Worm (Caenorhabditis elegans) whole organism, L3 larva: Measurements from ENCODE around the gene uig-1.
A peak's percentile ranks its signal among the peaks of the same experiment; 100 is the strongest.

ENCODE experiments used
- R02D3.7 ChIP-seq: fragments of 150-350 bp; optimal IDR thresholded peaks from 2 replicates; lab custom pipeline; 2014; ENCODE audit warnings: missing biosample characterization, missing genetic modification characterization
- ZK546.5 ChIP-seq: sonication (generic microtip); optimal IDR thresholded peaks from 2 replicates; lab custom pipeline; 2017; ENCODE audit warnings: missing biosample characterization, missing genetic modification characterization
- aly-2 ChIP-seq: fragments of 150-350 bp; optimal IDR thresholded peaks from 2 replicates; lab custom pipeline; 2014; ENCODE audit warnings: missing biosample characterization, missing genetic modification characterization
- ama-1 ChIP-seq: fragments of 150-350 bp; optimal IDR thresholded peaks from 2 replicates; lab custom pipeline; 2018
- ceh-16 ChIP-seq: sonication (generic microtip); optimal IDR thresholded peaks from 2 replicates; lab custom pipeline; 2017; ENCODE audit warnings: missing biosample characterization, missing genetic modification characterization
- ceh-28 ChIP-seq: fragments of 150-350 bp; optimal IDR thresholded peaks from 2 replicates; lab custom pipeline; 2014; ENCODE audit warnings: missing biosample characterization, missing genetic modification reagents, missing genetic modification characterization
- ceh-82 ChIP-seq: fragments of 150-350 bp; optimal IDR thresholded peaks from 2 replicates; lab custom pipeline; 2014; ENCODE audit warnings: missing biosample characterization, missing genetic modification characterization
- daf-12 ChIP-seq: fragments of 150-350 bp; optimal IDR thresholded peaks from 2 replicates; lab custom pipeline; 2014; ENCODE audit warnings: missing biosample characterization, missing genetic modification reagents, missing genetic modification characterization
- egl-27 ChIP-seq: sonication (generic microtip); optimal IDR thresholded peaks from 4 replicates; lab custom pipeline; 2017; ENCODE audit warnings: missing biosample characterization, missing genetic modification reagents, missing genetic modification characterization
- egl-5 ChIP-seq: fragments of 150-350 bp; optimal IDR thresholded peaks from 2 replicates; lab custom pipeline; 2017; ENCODE audit warnings: missing biosample characterization, missing genetic modification reagents, missing genetic modification characterization, inconsistent platforms
- elt-1 ChIP-seq: fragments of 150-350 bp; optimal IDR thresholded peaks from 2 replicates; lab custom pipeline; 2014; ENCODE audit warnings: missing biosample characterization, missing genetic modification characterization
- elt-2 ChIP-seq: sonication (generic microtip); optimal IDR thresholded peaks from 2 replicates; lab custom pipeline; 2016; ENCODE audit warnings: missing genetic modification reagents, mild to moderate bottlenecking, missing genetic modification characterization, missing compliant biosample characterization
- elt-3 ChIP-seq, 3 experiments: fragments of 150-350 bp in 1 of 3; sonication (generic microtip) in 2 of 3; optimal IDR thresholded peaks; 2 replicates in 2 of 3; 4 replicates in 1 of 3; lab custom pipeline; 2014 to 2017; ENCODE audit warnings: missing biosample characterization in 3 of 3, missing genetic modification characterization in 3 of 3
- eor-1 ChIP-seq, 2 experiments: fragments of 150-350 bp; optimal IDR thresholded peaks; 2 replicates each; lab custom pipeline; 2014 to 2018; ENCODE audit warnings: missing biosample characterization in 2 of 2, missing genetic modification characterization in 2 of 2
- fkh-10 ChIP-seq: sonication (generic microtip); optimal IDR thresholded peaks from 2 replicates; lab custom pipeline; 2017; ENCODE audit warnings: missing biosample characterization, missing genetic modification reagents, missing genetic modification characterization
- fkh-2 ChIP-seq: fragments of 150-350 bp; optimal IDR thresholded peaks from 2 replicates; lab custom pipeline; 2014; ENCODE audit warnings: missing biosample characterization, missing genetic modification reagents, missing genetic modification characterization
- fos-1 ChIP-seq: fragments of 150-350 bp; optimal IDR thresholded peaks from 2 replicates; lab custom pipeline; 2014; ENCODE audit warnings: missing biosample characterization, missing genetic modification characterization
- hmg-11 ChIP-seq: sonication (generic microtip); optimal IDR thresholded peaks from 2 replicates; lab custom pipeline; 2016; ENCODE audit warnings: missing genetic modification characterization, missing compliant biosample characterization
- jun-1 ChIP-seq: fragments of 150-350 bp; optimal IDR thresholded peaks from 2 replicates; lab custom pipeline; 2014; ENCODE audit warnings: missing biosample characterization, missing genetic modification reagents, missing genetic modification characterization
- lin-15B ChIP-seq: fragments of 150-350 bp; optimal IDR thresholded peaks from 2 replicates; lab custom pipeline; 2014; ENCODE audit warnings: missing biosample characterization, missing genetic modification characterization
- lin-39 ChIP-seq: fragments of 150-350 bp; optimal IDR thresholded peaks from 2 replicates; lab custom pipeline; 2018; ENCODE audit warnings: missing biosample characterization, missing genetic modification reagents, missing genetic modification characterization
- lsy-12 ChIP-seq: sonication (generic microtip); optimal IDR thresholded peaks from 2 replicates; lab custom pipeline; 2016; ENCODE audit warnings: mild to moderate bottlenecking, missing genetic modification characterization, missing compliant biosample characterization
- mml-1 ChIP-seq: fragments of 150-350 bp; sonication (generic microtip); optimal IDR thresholded peaks from 3 replicates; lab custom pipeline; 2014; ENCODE audit warnings: missing biosample characterization, missing genetic modification characterization
- nfya-1 ChIP-seq: sonication (generic microtip); optimal IDR thresholded peaks from 2 replicates; lab custom pipeline; 2017; ENCODE audit warnings: missing genetic modification characterization, mild to moderate bottlenecking, missing compliant biosample characterization, antibody characterized with exemption, moderate library complexity; ENCODE audit not compliant: insufficient read depth
- nhr-11 ChIP-seq: fragments of 150-350 bp; optimal IDR thresholded peaks from 2 replicates; lab custom pipeline; 2014; ENCODE audit warnings: missing biosample characterization, missing genetic modification characterization
- nhr-12 ChIP-seq: fragments of 150-350 bp; optimal IDR thresholded peaks from 2 replicates; lab custom pipeline; 2014; ENCODE audit warnings: missing biosample characterization, missing genetic modification characterization
- nhr-23 ChIP-seq: fragments of 150-350 bp; optimal IDR thresholded peaks from 2 replicates; lab custom pipeline; 2014; ENCODE audit warnings: missing biosample characterization, missing genetic modification reagents, missing genetic modification characterization
- nhr-237 ChIP-seq: fragments of 150-350 bp; optimal IDR thresholded peaks from 2 replicates; lab custom pipeline; 2014; ENCODE audit warnings: missing biosample characterization, missing genetic modification characterization
- nhr-25 ChIP-seq: sonication (generic microtip); optimal IDR thresholded peaks from 2 replicates; lab custom pipeline; 2017; ENCODE audit warnings: missing biosample characterization, missing genetic modification characterization
- nhr-28 ChIP-seq: fragments of 150-350 bp; optimal IDR thresholded peaks from 2 replicates; lab custom pipeline; 2014; ENCODE audit warnings: missing biosample characterization, missing genetic modification characterization
- nhr-67 ChIP-seq: fragments of 150-350 bp; optimal IDR thresholded peaks from 2 replicates; lab custom pipeline; 2014; ENCODE audit warnings: missing biosample characterization, missing genetic modification characterization
- nhr-76 ChIP-seq: fragments of 150-350 bp; sonication (generic microtip); optimal IDR thresholded peaks from 5 replicates; lab custom pipeline; 2014; ENCODE audit warnings: missing biosample characterization, missing genetic modification characterization
- pha-4 ChIP-seq: fragments of 150-350 bp; optimal IDR thresholded peaks from 2 replicates; lab custom pipeline; 2014; ENCODE audit warnings: missing biosample characterization, missing genetic modification reagents, missing genetic modification characterization
- pqm-1 ChIP-seq: fragments of 150-350 bp; optimal IDR thresholded peaks from 2 replicates; lab custom pipeline; 2017; ENCODE audit warnings: missing biosample characterization, missing genetic modification characterization, inconsistent platforms
- sea-2 ChIP-seq: fragments of 150-350 bp; sonication (generic microtip); optimal IDR thresholded peaks from 4 replicates; lab custom pipeline; 2014; ENCODE audit warnings: missing biosample characterization, missing genetic modification reagents, missing genetic modification characterization
- skn-1 ChIP-seq: fragments of 150-350 bp; optimal IDR thresholded peaks from 2 replicates; lab custom pipeline; 2014; ENCODE audit warnings: missing biosample characterization, missing genetic modification characterization
- snpc-4 ChIP-seq: fragments of 150-350 bp; optimal IDR thresholded peaks from 2 replicates; lab custom pipeline; 2014; ENCODE audit warnings: missing biosample characterization, missing genetic modification characterization
- tbx-2 ChIP-seq: sonication (generic microtip); optimal IDR thresholded peaks from 2 replicates; lab custom pipeline; 2016; ENCODE audit warnings: mild to moderate bottlenecking, missing genetic modification characterization, missing compliant biosample characterization
- unc-39 ChIP-seq: sonication (generic microtip); optimal IDR thresholded peaks from 4 replicates; lab custom pipeline; 2017; ENCODE audit warnings: missing biosample characterization, missing genetic modification characterization
- unc-62 ChIP-seq: fragments of 150-350 bp; sonication (generic microtip); optimal IDR thresholded peaks from 4 replicates; lab custom pipeline; 2014; ENCODE audit warnings: missing biosample characterization, missing genetic modification reagents, missing genetic modification characterization
- zag-1 ChIP-seq: fragments of 150-350 bp; optimal IDR thresholded peaks from 2 replicates; lab custom pipeline; 2014; ENCODE audit warnings: missing biosample characterization, missing genetic modification characterization
- ztf-4 ChIP-seq: fragments of 150-350 bp; optimal IDR thresholded peaks from 2 replicates; lab custom pipeline; 2014; ENCODE audit warnings: missing biosample characterization, missing genetic modification characterization

Gene uig-1

DNA sequence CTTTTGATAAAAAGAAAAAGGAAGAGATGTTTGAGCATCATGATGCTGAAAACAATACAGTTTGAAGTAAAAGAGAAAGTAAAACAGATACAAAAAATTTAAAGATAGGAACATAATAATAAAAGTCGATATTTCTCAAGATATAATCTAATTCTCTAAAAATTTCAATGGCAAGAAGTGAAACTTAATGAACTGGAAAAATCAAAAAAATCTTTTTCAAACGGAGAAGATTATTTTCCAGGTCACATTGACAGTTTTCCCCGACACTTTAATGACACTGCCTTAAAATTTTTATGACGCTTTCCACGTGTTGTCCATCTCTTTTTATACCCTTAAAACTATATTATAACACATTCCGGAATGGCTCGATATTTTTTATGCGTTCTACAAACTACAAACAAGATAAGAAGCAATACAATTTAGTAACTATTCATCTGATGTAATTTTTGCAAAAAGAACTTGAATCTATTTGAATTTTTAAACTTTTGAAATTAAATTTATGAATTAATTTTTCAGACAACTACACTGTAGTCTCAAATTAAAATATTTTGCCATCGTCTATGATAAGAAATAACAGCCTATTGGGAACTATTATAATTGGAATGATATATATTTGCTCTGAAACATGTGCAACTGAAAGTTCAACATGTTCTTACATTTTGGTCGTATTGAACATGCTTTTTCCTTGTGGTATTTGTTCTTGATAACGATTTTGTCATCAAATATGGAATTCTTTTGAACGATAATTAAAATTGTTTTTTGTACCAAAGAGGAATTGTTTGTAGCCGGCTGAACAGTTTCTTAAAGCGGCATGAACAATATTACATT lies 29.4 kb upstream of the uig-1 start, which contains the start of gene C50B6.7:
C50B6.7 (minus strand) TSS at position 51 of the 828 bp plus-strand sequence.
- TF ChIP-seq ceh-28: no peak
- TF ChIP-seq pqm-1 (tag; lab: Kevin White, UChicago): peak; percentile 75
- TF ChIP-seq elt-2: peak; percentile 58

- TF ChIP-seq unc-39 (tag; lab: Kevin White, UChicago) (no peak), egl-27 (tag; lab: Kevin White, UChicago) (no peak), aly-2 (tag; lab: Kevin White, UChicago) (no peak)
- TF ChIP-seq, all 47 proteins: peak for 0
Observed at ce11 chrV:13320676-13321075, 24.9 kb upstream of the uig-1 start, which contains the start of gene srh-15. srh-15 (plus strand) TSS chrV:13320976.

- no peak for TF ChIP-seq R02D3.7 (tag; lab: Kevin White, UChicago)
- TF ChIP-seq nhr-11: no peak
- no peak for TF ChIP-seq jun-1
- TF ChIP-seq snpc-4 (tag; lab: Kevin White, UChicago): no peak
- TF ChIP-seq ztf-4: no peak
- TF ChIP-seq pha-4 (tag; lab: Kevin White, UChicago): no peak
- peak; percentile 10 for TF ChIP-seq nhr-25 (tag; lab: Kevin White, UChicago)
- no peak for TF ChIP-seq ceh-16 (tag; lab: Kevin White, UChicago)
- no peak for TF ChIP-seq zag-1 (tag; lab: Kevin White, UChicago)
Observed at ce11 chrV:13317911-13318502, 22.2 kb upstream of the uig-1 start, which contains the start of the genes col-161 and srh-18. col-161 (minus strand) TSS chrV:13318011. srh-18 (plus strand) TSS chrV:13318452.

ce11 chrV:13313045-13313623 lies 17.4 kb upstream of the uig-1 start, which contains the start of gene C50B6.3:
C50B6.3 (plus strand) TSS chrV:13313573.
- TF ChIP-seq fos-1 (tag; lab: Kevin White, UChicago) (no peak), ztf-4 (no peak), egl-5 (tag; lab: Kevin White, UChicago) (peak; percentile 68), nhr-237 (tag; lab: Kevin White, UChicago) (no peak), hmg-11 (tag; lab: Kevin White, UChicago) (peak; percentile 28), elt-3 (tag; optimal IDR thresholded peaks at IDR 0.05; lab: Kevin White, UChicago) (no peak), nhr-76 (tag; lab: Kevin White, UChicago) (no peak), nhr-28 (tag; lab: Kevin White, UChicago) (no peak), ceh-16 (tag; lab: Kevin White, UChicago) (no peak), ZK546.5 (tag; lab: Kevin White, UChicago) (no peak), elt-2 (peak; percentile 14), skn-1 (tag; lab: Kevin White, UChicago) (peak; percentile 2), unc-62 (GFP tag; lab: Kevin White, UChicago) (no peak), ceh-28 (peak; percentile 53), mml-1 (tag; lab: Kevin White, UChicago) (no peak), nfya-1 (peak; percentile 78), aly-2 (tag; lab: Kevin White, UChicago) (no peak), nhr-23 (tag; lab: Kevin White, UChicago) (peak; percentile 90), fkh-10 (GFP tag; lab: Kevin White, UChicago) (no peak), daf-12 (no peak), lin-39 (tag; lab: Kevin White, UChicago) (peak; percentile 75), pha-4 (tag; lab: Kevin White, UChicago) (peak; percentile 83), lsy-12 (peak; percentile 82), lin-15B (tag; lab: Kevin White, UChicago) (peak; percentile 94), zag-1 (tag; lab: Kevin White, UChicago) (no peak), pqm-1 (tag; lab: Kevin White, UChicago) (peak; percentile 19), nhr-12 (tag; lab: Kevin White, UChicago) (no peak), jun-1 (peak; percentile 52), ama-1 (no peak), nhr-67 (tag; lab: Kevin White, UChicago) (no peak), eor-1 (tag; optimal IDR thresholded peaks at IDR 0.05; lab: Kevin White, UChicago) (no peak), elt-1 (tag; lab: Kevin White, UChicago) (peak; percentile 42), ceh-82 (tag; lab: Kevin White, UChicago) (peak; percentile 29), fkh-2 (tag; lab: Kevin White, UChicago) (no peak), unc-39 (tag; lab: Kevin White, UChicago) (no peak), tbx-2 (tag; lab: Kevin White, UChicago) (peak; percentile 4), R02D3.7 (tag; lab: Kevin White, UChicago) (peak; percentile 35), sea-2 (GFP tag; lab: Kevin White, UChicago) (no peak), snpc-4 (tag; lab: Kevin White, UChicago) (no peak), nhr-25 (tag; lab: Kevin White, UChicago) (peak; percentile 63)
